Fruit fly (Drosophila melanogaster): Measurements from ENCODE around the gene CG7611.

dm6 chr3L:21524071-21524889, 1.3 kb downstream of the CG7611 start:
- TF ChIP-seq cic (GFP tag; optimal IDR thresholded peaks at IDR 0.05) (peak; percentile 2), CG1620 (GFP tag; optimal IDR thresholded peaks at IDR 0.05) (peak; percentile 18), CG11617 (GFP tag; optimal IDR thresholded peaks at IDR 0.05) (peak; percentile 39), ovo (GFP tag; optimal IDR thresholded peaks at IDR 0.05) (no peak), toe (GFP tag; optimal IDR thresholded peaks at IDR 0.05) (no peak)
